Worm (Caenorhabditis elegans) whole organism, L1 larva: ENCODE measurements around the gene B0285.6.

ENCODE experiments used
- hlh-4 ChIP-seq: sonication (generic microtip); optimal IDR thresholded peaks from 2 replicates; lab custom pipeline; 2016; ENCODE audit warnings: mild to moderate bottlenecking, missing genetic modification characterization, missing compliant biosample characterization
- nhr-237 ChIP-seq: fragments of 150-350 bp; optimal IDR thresholded peaks from 2 replicates; lab custom pipeline; 2014; ENCODE audit warnings: missing biosample characterization, missing genetic modification characterization
- rnt-1 ChIP-seq: sonication (generic microtip); optimal IDR thresholded peaks from 2 replicates; lab custom pipeline; 2016; ENCODE audit warnings: mild to moderate bottlenecking, missing genetic modification characterization, moderate library complexity, missing compliant biosample characterization

DNA sequence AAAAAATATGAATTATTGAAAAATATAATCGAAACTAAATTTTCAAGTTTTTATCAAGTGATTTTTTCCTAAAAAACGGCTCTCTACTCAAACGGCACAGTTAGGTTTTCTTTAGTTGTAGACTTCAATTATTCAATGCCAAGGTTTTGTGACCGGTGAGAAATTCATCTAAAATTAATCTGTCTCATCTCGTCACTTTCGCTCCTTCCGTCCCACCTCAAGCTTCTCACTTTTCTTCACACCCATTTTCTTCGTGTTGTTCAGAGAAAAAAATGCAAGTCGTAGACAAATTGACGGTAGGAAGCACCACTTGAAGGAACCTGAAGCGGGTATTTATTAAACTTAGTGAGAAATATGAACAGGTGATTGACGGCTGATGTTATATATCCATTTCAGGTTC is 41.4 kb downstream of the B0285.6 start:
- TF ChIP-seq hlh-4 (tag; lab: Kevin White, UChicago) (no peak), rnt-1 (tag; lab: Kevin White, UChicago) (no peak), nhr-237 (tag; lab: Kevin White, UChicago) (no peak)
